Fruit fly (Drosophila melanogaster): ENCODE measurements around the gene Pgam5.

DNA sequence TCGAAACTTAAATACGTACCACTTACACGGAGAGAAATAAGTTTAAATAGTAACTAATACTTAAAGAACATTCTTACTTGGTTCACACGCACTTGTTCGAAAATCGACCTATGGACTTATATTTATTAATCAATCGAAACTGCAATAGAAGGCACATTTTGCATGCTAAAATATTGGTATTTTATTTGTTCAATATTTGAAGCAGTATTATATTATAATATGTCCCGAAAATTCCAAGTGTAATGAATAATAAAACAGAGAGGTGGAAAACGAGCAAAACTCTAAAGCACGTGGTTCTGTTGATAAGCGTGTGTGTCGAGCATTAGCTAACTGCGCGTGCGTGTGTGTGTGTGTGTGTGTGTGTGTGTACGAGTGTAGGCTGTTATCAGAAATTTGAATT, 23.5 kb downstream of the Pgam5 start:
- TF ChIP-seq ind (GFP tag; optimal IDR thresholded peaks at IDR 0.05): peak; percentile 87
- TF ChIP-seq ewg (GFP tag; optimal IDR thresholded peaks at IDR 0.05): peak; percentile 58
- peak; percentile 70 for TF ChIP-seq tup (GFP tag; optimal IDR thresholded peaks at IDR 0.05)
- peak; percentile 47 for TF ChIP-seq Camta (GFP tag; optimal IDR thresholded peaks at IDR 0.05)
- TF ChIP-seq maf-S (GFP tag; optimal IDR thresholded peaks at IDR 0.05): peak; percentile 68
- TF ChIP-seq Ets97D (GFP tag; optimal IDR thresholded peaks at IDR 0.05): peak; percentile 35
- TF ChIP-seq so (GFP tag; IDR thresholded peaks at IDR 0.05): peak; percentile 86
- TF ChIP-seq CG31388 (GFP tag; optimal IDR thresholded peaks at IDR 0.05): peak; percentile 21
- 0 out of 2 replicates have a peak, but pooled peaks have one; percentile 27 for TF ChIP-seq CG16779 (GFP tag; IDR thresholded peaks at IDR 0.05)
- TF ChIP-seq bsh (GFP tag; optimal IDR thresholded peaks at IDR 0.05): peak in 1 of 2 experiments; percentile 82
- peak; percentile 32 for TF ChIP-seq CG18764 (GFP tag; optimal IDR thresholded peaks at IDR 0.05)
- no peak for TF ChIP-seq knrl (GFP tag; IDR thresholded peaks at IDR 0.05; ENCODE audit: partially characterized antibody)
- 0 out of 3 replicates have a peak, but pooled peaks have one; percentile 41 for TF ChIP-seq CG3726 (GFP tag; IDR thresholded peaks at IDR 0.05)
- TF ChIP-seq CG10462 (GFP tag; optimal IDR thresholded peaks at IDR 0.05): peak; percentile 53

Measured in whole organism, embryonic.